4 worm cellular contexts compared by ENCODE assay signal in the genomic region with DNA sequence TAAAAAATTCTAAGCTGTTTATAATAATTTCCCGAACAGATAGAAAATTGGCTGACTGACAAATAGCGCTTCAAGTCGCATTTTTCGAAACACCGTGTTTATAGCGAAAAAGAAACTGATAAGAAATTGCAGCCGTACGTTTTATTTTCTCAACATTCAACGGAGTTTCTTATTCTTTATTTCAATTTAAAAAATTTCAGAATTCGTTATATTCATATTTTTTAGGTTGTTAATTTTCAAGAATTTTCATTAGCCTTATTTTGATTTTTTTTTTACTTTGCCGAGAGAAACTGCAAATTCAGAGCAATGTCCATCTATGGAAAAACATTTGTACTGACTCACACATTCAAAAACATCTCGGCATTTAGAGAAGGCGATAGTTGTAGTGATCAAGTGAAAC.
TF ChIP-seq lines count a peak whose summit lies in the region.

Gene C46F9.6 (plus strand): TSS at position 301 of the 400 bp plus-strand sequence.

TF ChIP-seq in whole organism, L1 larva, 84 proteins besides CTCF, POLR2A, EP300 and RAD21:
- no peak for TF ChIP-seq ceh-88 (GFP tag; IDR thresholded peaks at IDR 0.05; lab: Robert Waterston, UW)
- no peak for TF ChIP-seq unc-62 (GFP tag; optimal IDR thresholded peaks at IDR 0.05; lab: Kevin White, UChicago)
- peak; percentile 6 for TF ChIP-seq elt-2 (tag; optimal IDR thresholded peaks at IDR 0.05; lab: Kevin White, UChicago)

TF ChIP-seq in whole organism, L2 larva, 48 proteins besides CTCF, POLR2A, EP300 and RAD21:
- TF ChIP-seq fos-1 (tag; optimal IDR thresholded peaks at IDR 0.05; lab: Kevin White, UChicago), result peak; percentile 9
- TF ChIP-seq gmeb-1 (tag; optimal IDR thresholded peaks at IDR 0.05; lab: Kevin White, UChicago), result no peak

TF ChIP-seq in whole organism, L3 larva, 47 proteins besides CTCF, POLR2A, EP300 and RAD21:
- TF ChIP-seq elt-2 (tag; optimal IDR thresholded peaks at IDR 0.05; lab: Kevin White, UChicago) (peak; percentile 19), ztf-4 (tag; optimal IDR thresholded peaks at IDR 0.05; lab: Kevin White, UChicago) (no peak)
TF ChIP-seq in whole organism, L3 larva: peak in this region for 1.

TF ChIP-seq in whole organism, L4 larva, 104 proteins besides CTCF, POLR2A, EP300 and RAD21:
- TF ChIP-seq daf-16 (GFP tag; optimal IDR thresholded peaks at IDR 0.05; lab: Kevin White, UChicago) (no peak), daf-16 (tag; optimal IDR thresholded peaks at IDR 0.05; lab: Kevin White, UChicago) (peak; percentile 60), nhr-42 (GFP tag; IDR thresholded peaks at IDR 0.05; lab: Robert Waterston, UW) (no peak), pqm-1 (tag; optimal IDR thresholded peaks at IDR 0.05; lab: Kevin White, UChicago) (peak; percentile 8), unc-62 (GFP tag; optimal IDR thresholded peaks at IDR 0.05 in 1 of 2; lab: Kevin White, UChicago) (peak in 1 of 2 experiments; percentile 30), unc-62 (tag; optimal IDR thresholded peaks at IDR 0.05; lab: Kevin White, UChicago) (no peak)

Comparison
In these comparisons a context has a peak if more than half of its experiments do, and no peak if none do; other contexts are left out.
1. Of the 29 proteins assayed by ChIP-seq in both whole organism, L4 larva and whole organism, L1 larva: peak only in whole organism, L4 larva: pqm-1; only in whole organism, L1 larva: none; in both: none; in neither: 27; mixed calls (peak in some experiments, not most) for 1.